Fruit fly (Drosophila melanogaster): ENCODE measurements around the gene Trmt112.

The Trmt112 gene

DNA sequence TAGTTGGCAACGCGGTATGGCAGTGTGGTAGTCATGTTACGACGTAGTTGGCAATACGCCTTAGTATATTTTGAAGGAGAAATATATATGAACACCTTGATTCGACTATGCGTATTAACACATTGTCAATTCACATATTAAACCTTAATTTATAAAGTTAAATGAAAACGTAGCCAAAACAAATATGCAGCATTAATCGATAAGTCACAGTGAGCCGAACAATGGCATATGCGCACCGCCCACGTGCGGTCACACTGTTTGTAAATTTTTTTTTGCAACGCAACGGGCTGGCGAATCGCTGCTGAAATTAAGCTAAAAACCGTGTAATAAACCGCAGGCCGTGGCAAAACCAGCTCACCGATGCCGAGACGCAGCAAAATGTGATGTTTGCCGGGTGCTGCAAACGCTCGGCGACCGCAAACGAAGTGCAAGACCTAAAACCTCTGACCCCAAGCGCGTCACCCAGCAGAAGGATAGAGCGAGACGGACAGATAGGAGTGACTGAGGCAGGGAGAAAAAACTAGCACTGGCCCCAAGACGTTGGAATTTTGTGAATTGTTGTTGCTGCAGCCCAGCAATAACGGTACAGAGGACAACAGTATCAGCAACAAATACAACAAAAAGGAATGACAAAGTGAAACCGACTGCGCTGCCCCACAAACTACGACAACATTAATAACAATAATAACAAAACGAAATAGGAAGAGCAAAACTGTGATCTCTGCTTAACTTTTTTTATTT lies 40.9 kb downstream of the Trmt112 start (continued):
- TF ChIP-seq sqz (GFP tag; optimal IDR thresholded peaks at IDR 0.05) (peak; percentile 85), CG33557 (GFP tag; optimal IDR thresholded peaks at IDR 0.05) (no peak), h (optimal IDR thresholded peaks at IDR 0.05) (no peak), Gug (GFP tag; IDR thresholded peaks at IDR 0.05) (no peak), Drgx (GFP tag; IDR thresholded peaks at IDR 0.05) (no peak), p53 (GFP tag; optimal IDR thresholded peaks at IDR 0.05) (no peak), insv (GFP tag; optimal IDR thresholded peaks at IDR 0.05) (no peak), cad (GFP tag; optimal IDR thresholded peaks at IDR 0.05) (no peak), Max (GFP tag; optimal IDR thresholded peaks at IDR 0.05) (peak; percentile 22), BEAF-32 (GFP tag; optimal IDR thresholded peaks at IDR 0.05) (peak; percentile 70), phol (tag; optimal IDR thresholded peaks at IDR 0.05) (peak; percentile 65), br (optimal IDR thresholded peaks at IDR 0.05) (no peak), tll (GFP tag; optimal IDR thresholded peaks at IDR 0.05) (peak in 1 of 2 experiments; percentile 33), Elba2 (GFP tag; optimal IDR thresholded peaks at IDR 0.05) (no peak), slou (GFP tag; optimal IDR thresholded peaks at IDR 0.05) (no peak), jumu (GFP tag; optimal IDR thresholded peaks at IDR 0.05) (peak; percentile 26), PHDP (tag; optimal IDR thresholded peaks at IDR 0.05) (no peak), sima (GFP tag; optimal IDR thresholded peaks at IDR 0.05) (no peak), CG1603 (tag; optimal IDR thresholded peaks at IDR 0.05) (peak; percentile 81), rib (GFP tag; IDR thresholded peaks at IDR 0.05) (peak; percentile 67; the same call in 1 of the 2 replicates), CG11093 (GFP tag; IDR thresholded peaks at IDR 0.05) (no peak), schlank (tag; optimal IDR thresholded peaks at IDR 0.05) (no peak), Dll (GFP tag; IDR thresholded peaks at IDR 0.05; ENCODE audit: partially characterized antibody) (peak; percentile 61; the same call in 2 of the 4 replicates), CG14710 (tag; optimal IDR thresholded peaks at IDR 0.05) (peak; percentile 65), onecut (GFP tag; IDR thresholded peaks at IDR 0.05) (peak; percentile 11; the same call in 1 of the 2 replicates), CG11723 (GFP tag; optimal IDR thresholded peaks at IDR 0.05) (no peak), CG15011 (GFP tag; optimal IDR thresholded peaks at IDR 0.05) (no peak), B-H1 (GFP tag; IDR thresholded peaks at IDR 0.05) (no peak), Mrtf (GFP tag; IDR thresholded peaks at IDR 0.05) (no peak), Mes4 (GFP tag; optimal IDR thresholded peaks at IDR 0.05) (no peak), CG6854 (GFP tag; optimal IDR thresholded peaks at IDR 0.05) (no peak), CG3995 (GFP tag; optimal IDR thresholded peaks at IDR 0.05) (peak; percentile 92), CG7357 (GFP tag; IDR thresholded peaks at IDR 0.05) (no peak), nmo (GFP tag; optimal IDR thresholded peaks at IDR 0.05) (peak; percentile 67), pros (GFP tag; optimal IDR thresholded peaks at IDR 0.05) (no peak), en (GFP tag; optimal IDR thresholded peaks at IDR 0.05) (no peak), CG32772 (GFP tag; IDR thresholded peaks at IDR 0.05) (peak; percentile 76), Stat92E (GFP tag; optimal IDR thresholded peaks at IDR 0.05) (no peak), stc (GFP tag; IDR thresholded peaks at IDR 0.05) (no peak), CG17361 (GFP tag; IDR thresholded peaks at IDR 0.05) (no peak; the same call in 2 of the 3 replicates), exex (tag; optimal IDR thresholded peaks at IDR 0.05) (no peak), CG15696 (tag; optimal IDR thresholded peaks at IDR 0.05) (no peak), CG17829 (tag; optimal IDR thresholded peaks at IDR 0.05) (peak; percentile 33), CG6689 (GFP tag; IDR thresholded peaks at IDR 0.05) (no peak), CG2116 (GFP tag; optimal IDR thresholded peaks at IDR 0.05) (peak; percentile 68), HLH54F (GFP tag; optimal IDR thresholded peaks at IDR 0.05) (no peak), Fer3 (tag; optimal IDR thresholded peaks at IDR 0.05) (no peak), CG11456 (GFP tag; IDR thresholded peaks at IDR 0.05) (no peak), fd64A (GFP tag; optimal IDR thresholded peaks at IDR 0.05) (no peak), Hr78 (GFP tag; optimal IDR thresholded peaks at IDR 0.05) (peak in 1 of 2 experiments; percentile 97)
